Worm (Caenorhabditis elegans) whole organism, mixed stage, embryonic: ENCODE results near the gene F41E6.8.

ENCODE experiments used
- elt-3 ChIP-seq: fragments of 150-350 bp; optimal IDR thresholded peaks from 2 replicates; lab custom pipeline; 2014; ENCODE audit warnings: missing biosample characterization, missing genetic modification characterization
- nhr-12 ChIP-seq: fragments of 150-350 bp; optimal IDR thresholded peaks from 2 replicates; lab custom pipeline; 2014; ENCODE audit warnings: missing biosample characterization, missing genetic modification characterization
- nhr-237 ChIP-seq: fragments of 150-350 bp; optimal IDR thresholded peaks from 2 replicates; lab custom pipeline; 2014; ENCODE audit warnings: missing biosample characterization, missing genetic modification characterization
- nhr-76 ChIP-seq: sonication (generic microtip); optimal IDR thresholded peaks from 2 replicates; lab custom pipeline; 2017; ENCODE audit warnings: missing biosample characterization, missing genetic modification characterization
- sem-2 ChIP-seq: fragments of 200-800 bp; sonication (Bioruptor generic); optimal IDR thresholded peaks from 2 replicates; lab custom pipeline; 2018; ENCODE audit warnings: mild to moderate bottlenecking, missing genetic modification characterization, missing compliant biosample characterization
- snpc-4 ChIP-seq: fragments of 150-350 bp; optimal IDR thresholded peaks from 2 replicates; lab custom pipeline; 2014; ENCODE audit warnings: missing biosample characterization, missing genetic modification characterization
- unc-120 ChIP-seq: sonication (generic microtip); optimal IDR thresholded peaks from 2 replicates; lab custom pipeline; 2017; ENCODE audit warnings: missing genetic modification characterization, missing compliant biosample characterization; ENCODE audit not compliant: poor library complexity, severe bottlenecking

- TF ChIP-seq nhr-76 (tag; lab: Kevin White, UChicago) (no peak), unc-120 (tag; lab: Kevin White, UChicago) (no peak), sem-2 (GFP tag; lab: Kevin White, UChicago) (no peak), nhr-237 (tag; lab: Kevin White, UChicago) (no peak), elt-3 (peak; percentile 51), snpc-4 (tag; lab: Kevin White, UChicago) (no peak), nhr-12 (tag; lab: Kevin White, UChicago) (no peak)
Observed at ce11 chrV:8586920-8587319, 14.4 kb downstream of the F41E6.8 start.
